Fruit fly (Drosophila melanogaster) whole organism, adult: Measurements from ENCODE around the gene Glut4EF.

ENCODE experiments used
- CG11617 ChIP-seq: fragments of 200-800 bp; sonication (Bioruptor generic); optimal IDR thresholded peaks from 2 replicates; lab custom pipeline; 2017; ENCODE audit warnings: mild to moderate bottlenecking, missing biosample characterization, missing genetic modification reagents, missing genetic modification characterization
- CG12768 ChIP-seq: fragments of 200-800 bp; sonication (Bioruptor generic); optimal IDR thresholded peaks from 2 replicates; lab custom pipeline; 2017; ENCODE audit warnings: missing biosample characterization, missing genetic modification characterization, mild to moderate bottlenecking, moderate library complexity, missing genetic modification reagents
- CG14711 ChIP-seq: fragments of 200-800 bp; sonication (Bioruptor generic); optimal IDR thresholded peaks from 2 replicates; lab custom pipeline; 2018; ENCODE audit warnings: missing biosample characterization, mild to moderate bottlenecking, missing genetic modification characterization, moderate library complexity
- CG1620 ChIP-seq: fragments of 200-800 bp; sonication (Bioruptor generic); optimal IDR thresholded peaks from 2 replicates; lab custom pipeline; 2016; ENCODE audit warnings: missing biosample characterization, missing genetic modification characterization
- CG33017 ChIP-seq: fragments of 200-800 bp; sonication (Bioruptor generic); optimal IDR thresholded peaks from 2 replicates; lab custom pipeline; 2018; ENCODE audit warnings: missing biosample characterization, mild to moderate bottlenecking, missing genetic modification characterization, moderate library complexity
- CG5204 ChIP-seq: fragments of 200-800 bp; sonication (Bioruptor generic); optimal IDR thresholded peaks from 2 replicates; lab custom pipeline; 2016; ENCODE audit warnings: missing biosample characterization, missing genetic modification characterization
- CG7045 ChIP-seq: fragments of 200-800 bp; sonication (Bioruptor generic); optimal IDR thresholded peaks from 2 replicates; lab custom pipeline; 2017; ENCODE audit warnings: missing biosample characterization, mild to moderate bottlenecking, missing genetic modification characterization
- CG7101 ChIP-seq: fragments of 200-800 bp; sonication (Bioruptor generic); optimal IDR thresholded peaks from 2 replicates; lab custom pipeline; 2018; ENCODE audit warnings: missing biosample characterization, mild to moderate bottlenecking, missing genetic modification characterization, moderate library complexity
- Clk ChIP-seq: fragments of 200-800 bp; sonication (Bioruptor generic); optimal IDR thresholded peaks from 2 replicates; lab custom pipeline; 2017; ENCODE audit warnings: missing biosample characterization, missing genetic modification characterization
- Crg-1 ChIP-seq: fragments of 200-800 bp; sonication (Bioruptor generic); optimal IDR thresholded peaks from 2 replicates; lab custom pipeline; 2016; ENCODE audit warnings: missing biosample characterization, missing genetic modification characterization
- Hr96 ChIP-seq: fragments of 200-800 bp; sonication (Bioruptor generic); optimal IDR thresholded peaks from 2 replicates; lab custom pipeline; 2016; ENCODE audit warnings: missing biosample characterization, missing genetic modification characterization
- Mnt ChIP-seq: fragments of 200-800 bp; sonication (Bioruptor generic); optimal IDR thresholded peaks from 2 replicates; lab custom pipeline; 2016; ENCODE audit warnings: missing biosample characterization, mild to moderate bottlenecking, missing genetic modification characterization
- bab1 ChIP-seq: fragments of 200-800 bp; sonication (Bioruptor generic); optimal IDR thresholded peaks from 3 replicates; lab custom pipeline; 2019; ENCODE audit warnings: missing biosample characterization, mild to moderate bottlenecking, missing genetic modification characterization, moderate library complexity
- cic ChIP-seq: fragments of 200-800 bp; sonication (Bioruptor generic); optimal IDR thresholded peaks from 2 replicates; lab custom pipeline; 2017; ENCODE audit warnings: missing biosample characterization, mild to moderate bottlenecking, missing genetic modification characterization, moderate library complexity
- cnc ChIP-seq, 2 experiments: fragments of >200 bp; optimal IDR thresholded peaks; 2 replicates each; lab custom pipeline; 2017
- kay ChIP-seq: fragments of 200-800 bp; sonication (Bioruptor generic); peaks from one replicate; lab custom pipeline; 2016; ENCODE audit warnings: missing biosample characterization, missing genetic modification characterization, borderline replicate concordance
- ovo ChIP-seq: fragments of 200-800 bp; sonication (Bioruptor generic); optimal IDR thresholded peaks from 2 replicates; lab custom pipeline; 2016; ENCODE audit warnings: missing biosample characterization, missing genetic modification characterization
- pad ChIP-seq: fragments of 200-800 bp; sonication (Bioruptor generic); optimal IDR thresholded peaks from 3 replicates; lab custom pipeline; 2017; ENCODE audit warnings: missing biosample characterization, missing genetic modification characterization, mild to moderate bottlenecking, moderate library complexity, missing genetic modification reagents
- tj ChIP-seq: fragments of 200-800 bp; sonication (Bioruptor generic); optimal IDR thresholded peaks from 3 replicates; lab custom pipeline; 2017; ENCODE audit warnings: missing biosample characterization, mild to moderate bottlenecking, missing genetic modification characterization, moderate library complexity
- toe ChIP-seq: fragments of 200-800 bp; sonication (Bioruptor generic); optimal IDR thresholded peaks from 2 replicates; lab custom pipeline; 2016; ENCODE audit warnings: missing biosample characterization, missing genetic modification characterization

Glut4EF gene

DNA sequence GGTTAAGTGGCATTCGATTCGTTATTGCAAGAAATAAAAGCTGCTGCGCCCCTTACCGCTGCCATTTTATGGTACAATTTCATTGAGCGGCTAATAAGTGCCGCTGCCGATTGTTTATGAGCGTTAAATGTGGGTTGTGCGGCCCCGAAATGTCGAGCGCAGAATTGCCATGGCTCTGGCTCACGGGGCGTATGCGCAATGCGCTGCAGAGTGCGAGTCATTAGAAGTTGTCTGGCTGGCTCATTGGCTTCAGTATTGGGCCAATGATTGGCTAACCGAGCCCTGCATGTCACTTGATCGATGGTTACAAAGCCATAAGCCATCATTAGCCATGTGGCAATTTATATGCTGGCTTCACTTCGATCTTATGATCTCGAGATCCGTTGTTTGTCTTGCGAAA is 35.6 kb downstream of the Glut4EF start:
- no peak for TF ChIP-seq Clk (GFP tag; lab: Kevin White, UChicago)
- no peak for TF ChIP-seq cic (GFP tag; lab: Kevin White, UChicago)
- TF ChIP-seq CG11617: no peak
- TF ChIP-seq tj (GFP tag; lab: Kevin White, UChicago): no peak
- no peak for TF ChIP-seq CG5204
- no peak for TF ChIP-seq toe (GFP tag; lab: Kevin White, UChicago)
- TF ChIP-seq CG14711: no peak

dm6 chr3R:9910866-9911265 is 36.4 kb downstream of the Glut4EF start:
- no peak for TF ChIP-seq kay (GFP tag; lab: Kevin White, UChicago)
- no peak for TF ChIP-seq CG1620 (GFP tag; lab: Kevin White, UChicago)
- TF ChIP-seq CG33017 (tag; lab: Kevin White, UChicago): no peak
- TF ChIP-seq ovo (GFP tag; lab: Kevin White, UChicago): no peak
- TF ChIP-seq Clk (GFP tag; lab: Kevin White, UChicago): no peak

DNA sequence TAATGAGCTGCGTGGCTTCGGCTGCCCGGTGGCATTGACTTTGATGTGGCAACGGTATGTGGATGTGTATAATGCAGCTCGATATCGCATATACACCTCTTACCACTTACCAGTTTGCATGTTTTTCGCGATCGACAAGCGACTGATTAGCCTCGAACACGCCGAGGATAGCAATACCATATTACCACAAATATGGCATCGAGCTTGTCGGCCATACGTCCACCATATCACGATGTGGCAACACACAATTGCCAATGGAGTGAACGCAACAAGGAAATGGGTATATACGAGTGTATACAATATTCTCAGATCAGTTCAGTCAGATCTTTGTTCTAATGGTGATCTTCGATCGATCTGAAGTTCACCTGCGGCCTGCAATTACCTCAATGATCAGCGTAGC is 37.3 kb downstream of the Glut4EF start:
- no peak for TF ChIP-seq CG11617
- TF ChIP-seq CG33017 (tag; lab: Kevin White, UChicago): no peak
- TF ChIP-seq cic (GFP tag; lab: Kevin White, UChicago): no peak
- TF ChIP-seq bab1 (GFP tag; lab: Kevin White, UChicago): no peak
- TF ChIP-seq CG1620 (GFP tag; lab: Kevin White, UChicago): no peak
- TF ChIP-seq ovo (GFP tag; lab: Kevin White, UChicago): no peak
- no peak for TF ChIP-seq Hr96 (GFP tag; lab: Kevin White, UChicago)
- no peak for TF ChIP-seq tj (GFP tag; lab: Kevin White, UChicago)
- no peak for TF ChIP-seq CG7101 (tag; lab: Kevin White, UChicago)
- TF ChIP-seq cnc (optimal IDR thresholded peaks at IDR 0.05; lab: Kevin White, UChicago): no peak
- no peak for TF ChIP-seq toe (GFP tag; lab: Kevin White, UChicago)

DNA sequence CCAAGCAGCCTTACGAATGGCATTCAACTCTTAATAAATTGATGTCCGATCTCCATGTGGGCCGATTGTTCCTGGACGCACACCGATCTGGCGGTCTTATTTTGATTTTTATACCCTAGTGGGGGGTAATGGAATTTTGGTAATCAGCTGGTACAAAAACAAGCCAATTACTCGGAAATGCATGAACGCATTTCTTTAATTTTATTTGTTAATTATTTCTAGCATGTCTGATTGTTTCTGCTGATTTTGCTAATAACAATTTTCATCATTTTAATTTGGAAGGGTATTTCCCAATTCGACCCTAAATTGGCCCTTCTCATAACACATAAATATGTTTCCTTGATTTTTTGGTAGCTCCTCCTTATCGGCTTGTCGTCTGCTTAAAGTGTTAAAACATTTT is 39.0 kb downstream of the Glut4EF start:
- TF ChIP-seq CG7101 (tag; lab: Kevin White, UChicago): no peak
- no peak for TF ChIP-seq Hr96 (GFP tag; lab: Kevin White, UChicago)

DNA sequence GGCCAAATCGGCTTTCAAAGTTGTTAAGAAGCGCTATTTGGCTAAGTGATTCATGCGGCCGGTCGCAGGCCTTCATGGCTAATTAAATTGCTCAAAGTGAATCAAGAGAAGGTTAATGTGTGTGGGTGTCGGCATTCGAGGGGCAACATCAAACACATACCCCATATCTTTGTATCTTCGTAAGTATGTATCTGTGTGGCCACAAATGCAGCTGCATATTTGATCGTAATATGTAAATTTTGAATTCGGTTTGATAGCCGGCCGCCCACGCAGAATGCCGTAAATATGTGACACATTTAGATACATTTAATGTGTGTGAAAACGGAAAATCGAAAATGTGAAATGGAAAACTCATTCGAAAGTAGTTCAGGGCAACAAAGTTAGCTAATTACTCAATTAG is 39.8 kb downstream of the Glut4EF start:
- TF ChIP-seq cnc (optimal IDR thresholded peaks at IDR 0.05; lab: Kevin White, UChicago): no peak
- TF ChIP-seq tj (GFP tag; lab: Kevin White, UChicago): no peak
- TF ChIP-seq Clk (GFP tag; lab: Kevin White, UChicago): no peak
- TF ChIP-seq pad (GFP tag; lab: Kevin White, UChicago): no peak
- TF ChIP-seq Hr96 (GFP tag; lab: Kevin White, UChicago): no peak
- TF ChIP-seq cic (GFP tag; lab: Kevin White, UChicago): no peak
- no peak for TF ChIP-seq CG14711
- TF ChIP-seq ovo (GFP tag; lab: Kevin White, UChicago): no peak
- no peak for TF ChIP-seq Mnt (GFP tag; lab: Kevin White, UChicago)
- TF ChIP-seq CG5204: no peak
- TF ChIP-seq CG33017 (tag; lab: Kevin White, UChicago): no peak

DNA sequence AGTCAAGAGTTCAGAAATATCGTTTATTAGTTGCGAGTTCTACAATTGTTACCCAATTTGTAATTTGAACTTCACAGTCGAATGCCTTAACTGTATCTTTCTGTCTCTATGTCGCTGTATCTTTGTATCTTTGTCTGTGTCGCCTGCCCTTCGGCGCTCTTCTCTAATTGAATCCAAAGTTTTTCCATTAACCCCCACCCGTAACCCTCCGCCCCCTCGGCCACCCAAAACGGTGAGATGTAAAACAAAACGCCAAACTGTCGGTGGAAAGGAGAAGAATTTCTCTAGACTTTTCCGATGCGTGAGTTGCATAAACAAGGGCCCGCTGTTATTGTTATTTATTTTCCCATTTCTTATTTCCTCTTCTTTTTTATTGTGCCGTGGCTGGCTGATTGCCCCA is 41.2 kb downstream of the Glut4EF start:
- TF ChIP-seq Hr96 (GFP tag; lab: Kevin White, UChicago) (no peak), cnc (optimal IDR thresholded peaks at IDR 0.05; lab: Kevin White, UChicago) (no peak), pad (GFP tag; lab: Kevin White, UChicago) (no peak), CG1620 (GFP tag; lab: Kevin White, UChicago) (no peak), kay (GFP tag; lab: Kevin White, UChicago) (no peak), CG7101 (tag; lab: Kevin White, UChicago) (no peak), toe (GFP tag; lab: Kevin White, UChicago) (no peak), CG5204 (no peak), CG11617 (no peak), Crg-1 (GFP tag; lab: Kevin White, UChicago) (no peak), CG14711 (no peak), CG33017 (tag; lab: Kevin White, UChicago) (no peak), tj (GFP tag; lab: Kevin White, UChicago) (no peak), Mnt (GFP tag; lab: Kevin White, UChicago) (no peak), bab1 (GFP tag; lab: Kevin White, UChicago) (no peak), ovo (GFP tag; lab: Kevin White, UChicago) (no peak), CG7045 (no peak), Clk (GFP tag; lab: Kevin White, UChicago) (no peak)

DNA sequence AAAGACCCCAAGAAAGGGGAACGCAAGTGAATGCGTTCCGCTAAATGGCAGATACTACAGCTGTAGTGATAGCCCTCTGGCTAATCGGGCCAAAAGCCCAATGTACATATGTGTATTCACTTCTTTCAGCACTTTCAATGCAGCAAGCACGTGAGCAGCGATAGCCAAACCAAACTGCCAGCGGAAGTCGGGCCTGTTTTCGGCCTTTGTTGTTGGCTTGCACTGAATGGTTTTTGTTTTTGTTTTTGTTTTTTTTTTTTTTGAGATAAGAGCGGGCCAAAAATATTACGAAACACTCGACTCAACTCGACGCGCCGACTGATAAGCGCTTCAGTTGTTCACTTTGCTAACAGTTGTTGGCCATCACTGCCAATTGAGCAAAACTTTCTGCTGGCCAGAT is 42.9 kb downstream of the Glut4EF start:
- TF ChIP-seq CG33017 (tag; lab: Kevin White, UChicago) (peak; percentile 0), CG12768 (GFP tag; lab: Kevin White, UChicago) (no peak), Mnt (GFP tag; lab: Kevin White, UChicago) (peak; percentile 56), cic (GFP tag; lab: Kevin White, UChicago) (peak; percentile 81), tj (GFP tag; lab: Kevin White, UChicago) (no peak), CG1620 (GFP tag; lab: Kevin White, UChicago) (no peak), ovo (GFP tag; lab: Kevin White, UChicago) (no peak), bab1 (GFP tag; lab: Kevin White, UChicago) (no peak), cnc (optimal IDR thresholded peaks at IDR 0.05; lab: Kevin White, UChicago) (no peak), Hr96 (GFP tag; lab: Kevin White, UChicago) (no peak)
